Fruit fly (Drosophila melanogaster): ENCODE results near the gene ppk31.

The ppk31 gene

dm6 chr3R:27160858-27161257, 2.1 kb upstream of the ppk31 start, which contains the start of gene CG5909:
Gene CG5909 (plus strand): TSS chr3R:27161158.
- TF ChIP-seq CG11617 (GFP tag; optimal IDR thresholded peaks at IDR 0.05) (no peak), CG33017 (tag; optimal IDR thresholded peaks at IDR 0.05) (no peak), CG5204 (GFP tag; optimal IDR thresholded peaks at IDR 0.05) (no peak), Mnt (GFP tag; optimal IDR thresholded peaks at IDR 0.05) (no peak), kay (GFP tag; ENCODE audit: borderline replicate concordance) (no peak), pad (GFP tag; optimal IDR thresholded peaks at IDR 0.05) (no peak), ovo (GFP tag; optimal IDR thresholded peaks at IDR 0.05) (no peak), CG12768 (GFP tag; optimal IDR thresholded peaks at IDR 0.05) (no peak), CG7101 (tag; optimal IDR thresholded peaks at IDR 0.05) (no peak), cnc (optimal IDR thresholded peaks at IDR 0.05) (no peak)

dm6 chr3R:27165416-27165982, 2.6 kb downstream of the ppk31 start, which contains the start of the genes CG34293 and spn-D:
Gene CG34293 (minus strand): TSS chr3R:27165575.
Gene spn-D (plus strand): TSS chr3R:27165716.
- TF ChIP-seq CG33017 (tag; optimal IDR thresholded peaks at IDR 0.05) (no peak), kay (GFP tag; ENCODE audit: borderline replicate concordance) (peak; percentile 62), bab1 (GFP tag; optimal IDR thresholded peaks at IDR 0.05) (peak; percentile 59)

dm6 chr3R:27167350-27167749, 4.4 kb downstream of the ppk31 start:
- no peak for TF ChIP-seq CG33017 (tag; optimal IDR thresholded peaks at IDR 0.05)
- TF ChIP-seq pad (GFP tag; optimal IDR thresholded peaks at IDR 0.05): no peak
- TF ChIP-seq CG11617 (GFP tag; optimal IDR thresholded peaks at IDR 0.05): no peak
- TF ChIP-seq CG7045 (GFP tag; optimal IDR thresholded peaks at IDR 0.05): no peak
- no peak for TF ChIP-seq ovo (GFP tag; optimal IDR thresholded peaks at IDR 0.05)
- no peak for TF ChIP-seq Hr96 (GFP tag; optimal IDR thresholded peaks at IDR 0.05)
- TF ChIP-seq tj (GFP tag; optimal IDR thresholded peaks at IDR 0.05): no peak
- no peak for TF ChIP-seq kay (GFP tag; ENCODE audit: borderline replicate concordance)
- TF ChIP-seq cnc (optimal IDR thresholded peaks at IDR 0.05): no peak
- TF ChIP-seq CG1620 (GFP tag; optimal IDR thresholded peaks at IDR 0.05): no peak
- no peak for TF ChIP-seq CG12768 (GFP tag; optimal IDR thresholded peaks at IDR 0.05)
- TF ChIP-seq bab1 (GFP tag; optimal IDR thresholded peaks at IDR 0.05): no peak
- no peak for TF ChIP-seq CG7101 (tag; optimal IDR thresholded peaks at IDR 0.05)
- TF ChIP-seq toe (GFP tag; optimal IDR thresholded peaks at IDR 0.05): no peak

- TF ChIP-seq CG5204 (GFP tag; optimal IDR thresholded peaks at IDR 0.05) (no peak), kay (GFP tag; ENCODE audit: borderline replicate concordance) (no peak), CG1620 (GFP tag; optimal IDR thresholded peaks at IDR 0.05) (no peak), CG7045 (GFP tag; optimal IDR thresholded peaks at IDR 0.05) (no peak), Hr96 (GFP tag; optimal IDR thresholded peaks at IDR 0.05) (no peak), CG12768 (GFP tag; optimal IDR thresholded peaks at IDR 0.05) (no peak), toe (GFP tag; optimal IDR thresholded peaks at IDR 0.05) (no peak), cic (GFP tag; optimal IDR thresholded peaks at IDR 0.05) (no peak), CG33017 (tag; optimal IDR thresholded peaks at IDR 0.05) (no peak)
These were observed 8.2 kb downstream of the ppk31 start for dm6 chr3R:27171153-27171552.

dm6 chr3R:27175710-27176109, 12.8 kb downstream of the ppk31 start:
- TF ChIP-seq pad (GFP tag; optimal IDR thresholded peaks at IDR 0.05): no peak
- no peak for TF ChIP-seq CG1620 (GFP tag; optimal IDR thresholded peaks at IDR 0.05)
- TF ChIP-seq cic (GFP tag; optimal IDR thresholded peaks at IDR 0.05): no peak
- TF ChIP-seq tj (GFP tag; optimal IDR thresholded peaks at IDR 0.05): no peak
- TF ChIP-seq toe (GFP tag; optimal IDR thresholded peaks at IDR 0.05): no peak
- TF ChIP-seq CG5204 (GFP tag; optimal IDR thresholded peaks at IDR 0.05): no peak
- TF ChIP-seq CG33017 (tag; optimal IDR thresholded peaks at IDR 0.05): no peak
- TF ChIP-seq CG7045 (GFP tag; optimal IDR thresholded peaks at IDR 0.05): no peak
- TF ChIP-seq CG7101 (tag; optimal IDR thresholded peaks at IDR 0.05): no peak
- TF ChIP-seq CG12768 (GFP tag; optimal IDR thresholded peaks at IDR 0.05): no peak
- no peak for TF ChIP-seq cnc (optimal IDR thresholded peaks at IDR 0.05)
- TF ChIP-seq bab1 (GFP tag; optimal IDR thresholded peaks at IDR 0.05): no peak
- no peak for TF ChIP-seq Crg-1 (GFP tag; optimal IDR thresholded peaks at IDR 0.05)
- TF ChIP-seq kay (GFP tag; ENCODE audit: borderline replicate concordance): no peak
- no peak for TF ChIP-seq CG11617 (GFP tag; optimal IDR thresholded peaks at IDR 0.05)
- no peak for TF ChIP-seq Mnt (GFP tag; optimal IDR thresholded peaks at IDR 0.05)

- TF ChIP-seq ovo (GFP tag; optimal IDR thresholded peaks at IDR 0.05) (no peak), toe (GFP tag; optimal IDR thresholded peaks at IDR 0.05) (no peak), CG1620 (GFP tag; optimal IDR thresholded peaks at IDR 0.05) (no peak), CG7045 (GFP tag; optimal IDR thresholded peaks at IDR 0.05) (no peak), Mnt (GFP tag; optimal IDR thresholded peaks at IDR 0.05) (no peak), Crg-1 (GFP tag; optimal IDR thresholded peaks at IDR 0.05) (no peak), Hr96 (GFP tag; optimal IDR thresholded peaks at IDR 0.05) (no peak), pad (GFP tag; optimal IDR thresholded peaks at IDR 0.05) (no peak)
These were observed 14.6 kb downstream of the ppk31 start for dm6 chr3R:27177567-27177966.

- TF ChIP-seq Mnt (GFP tag; optimal IDR thresholded peaks at IDR 0.05): no peak
- TF ChIP-seq CG14711 (tag; optimal IDR thresholded peaks at IDR 0.05): no peak
- no peak for TF ChIP-seq pad (GFP tag; optimal IDR thresholded peaks at IDR 0.05)
- TF ChIP-seq CG7045 (GFP tag; optimal IDR thresholded peaks at IDR 0.05): no peak
- TF ChIP-seq Clk (GFP tag; optimal IDR thresholded peaks at IDR 0.05): no peak
- no peak for TF ChIP-seq ovo (GFP tag; optimal IDR thresholded peaks at IDR 0.05)
- TF ChIP-seq CG7101 (tag; optimal IDR thresholded peaks at IDR 0.05): no peak
- TF ChIP-seq CG12768 (GFP tag; optimal IDR thresholded peaks at IDR 0.05): no peak
- no peak for TF ChIP-seq Crg-1 (GFP tag; optimal IDR thresholded peaks at IDR 0.05)
- no peak for TF ChIP-seq CG11617 (GFP tag; optimal IDR thresholded peaks at IDR 0.05)
- TF ChIP-seq bab1 (GFP tag; optimal IDR thresholded peaks at IDR 0.05): no peak
- TF ChIP-seq toe (GFP tag; optimal IDR thresholded peaks at IDR 0.05): no peak
- TF ChIP-seq tj (GFP tag; optimal IDR thresholded peaks at IDR 0.05): no peak
- TF ChIP-seq kay (GFP tag; ENCODE audit: borderline replicate concordance): no peak
- TF ChIP-seq CG33017 (tag; optimal IDR thresholded peaks at IDR 0.05): no peak
- TF ChIP-seq CG1620 (GFP tag; optimal IDR thresholded peaks at IDR 0.05): no peak
- no peak for TF ChIP-seq cic (GFP tag; optimal IDR thresholded peaks at IDR 0.05)
These were observed 15.8 kb downstream of the ppk31 start for dm6 chr3R:27178546-27179375.
